Worm (Caenorhabditis elegans) whole organism, L1 larva: Measurements from ENCODE around the gene otpl-1.

Experiments used
- blmp-1 ChIP-seq: fragments of 150-350 bp; optimal IDR thresholded peaks from 2 replicates; lab custom pipeline; 2014; ENCODE audit warnings: missing biosample characterization, missing genetic modification characterization
- ceh-82 ChIP-seq, 3 experiments: fragments of 150-350 bp in 1 of 3; sonication (generic microtip) in 2 of 3; optimal IDR thresholded peaks; 2 replicates each; lab custom pipeline; 2014 to 2017; ENCODE audit warnings: missing biosample characterization in 3 of 3, missing genetic modification characterization in 3 of 3
- ceh-90 ChIP-seq: sonication (generic microtip); optimal IDR thresholded peaks from 2 replicates; lab custom pipeline; 2016; ENCODE audit warnings: missing genetic modification characterization, missing compliant biosample characterization
- ces-1 ChIP-seq: fragments of 150-350 bp; optimal IDR thresholded peaks from 2 replicates; lab custom pipeline; 2014; ENCODE audit warnings: missing biosample characterization, missing genetic modification reagents, missing genetic modification characterization
- fkh-10 ChIP-seq: sonication (generic microtip); optimal IDR thresholded peaks from 2 replicates; lab custom pipeline; 2017; ENCODE audit warnings: missing biosample characterization, missing genetic modification reagents, missing genetic modification characterization
- hlh-4 ChIP-seq: sonication (generic microtip); optimal IDR thresholded peaks from 2 replicates; lab custom pipeline; 2016; ENCODE audit warnings: mild to moderate bottlenecking, missing genetic modification characterization, missing compliant biosample characterization
- nhr-28 ChIP-seq: fragments of 150-350 bp; optimal IDR thresholded peaks from 2 replicates; lab custom pipeline; 2014; ENCODE audit warnings: missing biosample characterization, missing genetic modification characterization
- nhr-84 ChIP-seq: sonication (generic microtip); optimal IDR thresholded peaks from 2 replicates; lab custom pipeline; 2017; ENCODE audit warnings: missing biosample characterization, missing genetic modification characterization
- rnt-1 ChIP-seq: sonication (generic microtip); optimal IDR thresholded peaks from 2 replicates; lab custom pipeline; 2016; ENCODE audit warnings: mild to moderate bottlenecking, missing genetic modification characterization, moderate library complexity, missing compliant biosample characterization
- snpc-4 ChIP-seq: fragments of 150-350 bp; optimal IDR thresholded peaks from 2 replicates; lab custom pipeline; 2014; ENCODE audit warnings: missing biosample characterization, missing genetic modification characterization
- zag-1 ChIP-seq: fragments of 150-350 bp; optimal IDR thresholded peaks from 2 replicates; lab custom pipeline; 2014; ENCODE audit warnings: missing biosample characterization, missing genetic modification characterization
- ztf-11 ChIP-seq, 2 experiments: sonication (generic microtip); optimal IDR thresholded peaks; 2 replicates each; lab custom pipeline; 2016 to 2017; ENCODE audit warnings: missing genetic modification characterization in 2 of 2, missing biosample characterization in 1 of 2, missing compliant biosample characterization in 1 of 2
- ztf-4 ChIP-seq: fragments of 150-350 bp; optimal IDR thresholded peaks from 2 replicates; lab custom pipeline; 2014; ENCODE audit warnings: missing biosample characterization, missing genetic modification characterization

DNA sequence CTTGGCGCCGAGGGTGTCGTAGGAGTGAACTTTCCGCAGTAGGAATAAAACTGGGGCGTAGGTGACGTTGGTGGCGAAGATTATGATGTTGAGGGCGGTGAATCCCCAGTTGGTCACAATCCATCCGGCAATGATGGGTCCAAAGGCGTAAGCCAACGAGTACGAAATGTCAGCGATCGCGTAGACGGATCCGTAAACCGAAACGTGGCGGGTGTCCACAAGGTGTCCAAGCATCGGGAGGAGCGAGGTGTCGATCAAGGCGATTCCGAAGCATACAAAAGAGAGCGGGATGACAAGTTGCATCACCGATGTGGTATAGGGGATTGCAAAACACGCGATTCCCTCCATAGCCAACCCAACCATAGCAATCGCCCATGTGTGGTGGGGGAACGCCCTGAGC is 49.9 kb downstream of the otpl-1 start:
- TF ChIP-seq hlh-4 (tag; lab: Kevin White, UChicago) (no peak), ztf-11 (tag; optimal IDR thresholded peaks at IDR 0.05; lab: Kevin White, UChicago) (no peak), ceh-82 (tag; optimal IDR thresholded peaks at IDR 0.05; lab: Kevin White, UChicago) (no peak), ces-1 (no peak), fkh-10 (GFP tag; lab: Kevin White, UChicago) (no peak), nhr-28 (tag; lab: Kevin White, UChicago) (no peak), ceh-90 (tag; lab: Kevin White, UChicago) (no peak), rnt-1 (tag; lab: Kevin White, UChicago) (no peak), nhr-84 (no peak), blmp-1 (tag; lab: Kevin White, UChicago) (no peak), zag-1 (tag; lab: Kevin White, UChicago) (no peak), snpc-4 (tag; lab: Kevin White, UChicago) (no peak), ztf-4 (tag; lab: Kevin White, UChicago) (no peak)
